Fruit fly (Drosophila melanogaster): Measurements from ENCODE around the gene CG4701.

DNA sequence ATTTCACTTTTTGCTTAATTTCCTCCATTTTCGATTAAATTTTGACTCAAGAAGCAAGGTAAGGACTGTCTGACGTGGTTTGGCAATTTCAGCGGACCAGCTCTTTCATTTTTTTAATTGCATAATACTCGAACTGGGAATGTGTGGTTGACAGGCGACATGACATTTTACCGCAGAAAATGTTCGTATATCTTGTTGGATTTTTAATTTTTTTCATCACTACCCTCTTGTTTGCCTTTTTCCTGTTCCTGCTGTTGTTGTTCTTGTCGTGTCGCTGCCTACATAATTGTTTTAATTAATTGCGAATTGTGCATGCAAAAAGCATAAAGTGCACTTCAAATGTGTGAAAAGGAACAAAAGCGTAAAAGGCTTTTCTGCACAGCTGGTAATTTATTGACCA lies 35.6 kb upstream of the CG4701 start, which contains the start of gene CG42685:
- TF ChIP-seq CG9948 (tag; optimal IDR thresholded peaks at IDR 0.05) (no peak), EcR (GFP tag; optimal IDR thresholded peaks at IDR 0.05) (no peak), CG8301 (tag; optimal IDR thresholded peaks at IDR 0.05) (no peak), Snoo (tag; optimal IDR thresholded peaks at IDR 0.05) (no peak), CG8159 (tag; optimal IDR thresholded peaks at IDR 0.05) (no peak), CG17806 (tag; optimal IDR thresholded peaks at IDR 0.05) (no peak), CG10348 (GFP tag; IDR thresholded peaks at IDR 0.05) (no peak), CG32121 (GFP tag; IDR thresholded peaks at IDR 0.05) (no peak), fd96Ca (GFP tag; IDR thresholded peaks at IDR 0.05) (no peak), CG4496 (GFP tag; IDR thresholded peaks at IDR 0.05) (no peak), CG34367 (tag; optimal IDR thresholded peaks at IDR 0.05) (no peak)
